Worm (Caenorhabditis elegans): ENCODE data around the gene F08H9.3.

F08H9.3 gene

DNA sequence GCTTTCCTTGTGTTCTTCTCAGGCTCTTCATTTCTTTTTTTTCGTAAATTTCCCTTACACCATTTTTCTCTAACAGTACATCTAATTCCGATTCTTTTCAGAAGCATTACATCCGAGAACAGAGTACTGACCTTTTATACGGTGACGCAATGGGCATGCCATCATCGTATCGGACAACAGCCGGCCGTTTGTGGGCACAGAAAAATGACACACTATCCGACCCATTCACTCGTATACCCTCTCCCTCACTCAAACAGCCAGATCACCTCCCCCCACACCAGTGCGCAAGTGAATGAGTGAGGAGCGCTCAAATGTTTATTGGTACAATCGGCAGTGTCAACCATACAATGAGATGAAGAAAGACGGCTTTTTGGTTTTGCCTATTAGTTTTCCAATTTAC is 38.0 kb upstream of the F08H9.3 start, which contains the start of gene R02D5.24:
R02D5.24 (plus strand) TSS at position 205 of the 400 bp plus-strand sequence.
- TF ChIP-seq F37B4.10 (GFP tag; IDR thresholded peaks at IDR 0.05) (0 out of 2 replicates have a peak, but pooled peaks have one; percentile 40), atf-7 (tag; optimal IDR thresholded peaks at IDR 0.05) (no peak)

- peak; percentile 14 for TF ChIP-seq efl-1 (GFP tag; optimal IDR thresholded peaks at IDR 0.05)
- TF ChIP-seq mel-28 (tag; optimal IDR thresholded peaks at IDR 0.05; ENCODE audit: borderline replicate concordance), result no peak
- no peak for TF ChIP-seq tbp1 (GFP tag; optimal IDR thresholded peaks at IDR 0.05)
- TF ChIP-seq ceh-100 (GFP tag; IDR thresholded peaks at IDR 0.05), result no peak
- peak; percentile 71 for TF ChIP-seq hmg-1.2 (GFP tag; IDR thresholded peaks at IDR 0.05)
Observed at ce11 chrV:14500554-14500953, 37.4 kb upstream of the F08H9.3 start.

ce11 chrV:14499074-14499864 is 36.1 kb upstream of the F08H9.3 start:
- TF ChIP-seq hsf-1 (GFP tag; IDR thresholded peaks at IDR 0.05) (no peak), lin-26 (GFP tag; IDR thresholded peaks at IDR 0.05) (peak; percentile 30; the same call in 1 of the 2 replicates), nhr-80 (tag; optimal IDR thresholded peaks at IDR 0.05) (peak; percentile 21), snpc-1.1 (tag; optimal IDR thresholded peaks at IDR 0.05; ENCODE audit: insufficient read depth) (no peak), dox-1 (GFP tag; IDR thresholded peaks at IDR 0.05) (peak; percentile 51; the same call in 1 of the 2 replicates)

DNA sequence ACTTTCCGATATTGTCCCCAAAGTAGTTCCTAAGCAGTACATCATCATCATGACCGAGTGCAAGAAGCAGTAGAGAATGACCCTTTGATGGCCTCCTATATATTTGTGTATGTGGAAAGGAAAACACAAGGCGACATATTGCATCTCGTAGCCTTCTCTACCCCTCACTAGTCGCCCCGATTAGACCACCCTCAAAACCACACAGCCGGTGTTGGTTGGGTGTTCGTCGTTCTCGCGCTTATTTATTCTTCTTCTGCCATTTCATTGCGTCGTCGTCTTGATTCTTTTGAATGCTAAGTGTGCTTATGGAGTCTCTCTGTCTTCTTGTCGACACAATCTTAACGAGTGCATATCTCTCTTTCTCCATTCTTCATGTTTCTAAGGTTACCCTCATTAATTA is 35.1 kb upstream of the F08H9.3 start:
- TF ChIP-seq egrh-3 (GFP tag; IDR thresholded peaks at IDR 0.05) (no peak), tbp1 (GFP tag; optimal IDR thresholded peaks at IDR 0.05) (no peak), attf-3 (GFP tag; conservative IDR thresholded peaks at IDR 0.05) (no peak), gei-17 (GFP tag; optimal IDR thresholded peaks at IDR 0.05) (no peak), ccch-3 (GFP tag; optimal IDR thresholded peaks at IDR 0.05) (no peak), ets-4 (GFP tag; optimal IDR thresholded peaks at IDR 0.05) (no peak), him-1 (tag; optimal IDR thresholded peaks at IDR 0.05) (no peak), T07F8.4 (tag; optimal IDR thresholded peaks at IDR 0.05) (no peak), Y53F4B.3 (GFP tag; IDR thresholded peaks at IDR 0.05) (no peak), cebp-2 (GFP tag; IDR thresholded peaks at IDR 0.05) (no peak), unc-62 (GFP tag; optimal IDR thresholded peaks at IDR 0.05) (no peak), fkh-3 (tag; optimal IDR thresholded peaks at IDR 0.05) (no peak), dpff-1 (tag; optimal IDR thresholded peaks at IDR 0.05) (no peak), C06A6.2 (GFP tag; conservative IDR thresholded peaks at IDR 0.05) (no peak), ceh-58 (GFP tag; IDR thresholded peaks at IDR 0.05) (no peak), lag-1 (GFP tag; IDR thresholded peaks at IDR 0.05) (no peak)

- TF ChIP-seq die-1 (tag; optimal IDR thresholded peaks at IDR 0.05) (no peak), ccch-3 (GFP tag; optimal IDR thresholded peaks at IDR 0.05) (no peak), Y56A3A.18 (GFP tag; IDR thresholded peaks at IDR 0.05) (0 out of 2 replicates have a peak, but pooled peaks have one; percentile 36)
Observed at ce11 chrV:14496446-14496845, 33.3 kb upstream of the F08H9.3 start.

DNA sequence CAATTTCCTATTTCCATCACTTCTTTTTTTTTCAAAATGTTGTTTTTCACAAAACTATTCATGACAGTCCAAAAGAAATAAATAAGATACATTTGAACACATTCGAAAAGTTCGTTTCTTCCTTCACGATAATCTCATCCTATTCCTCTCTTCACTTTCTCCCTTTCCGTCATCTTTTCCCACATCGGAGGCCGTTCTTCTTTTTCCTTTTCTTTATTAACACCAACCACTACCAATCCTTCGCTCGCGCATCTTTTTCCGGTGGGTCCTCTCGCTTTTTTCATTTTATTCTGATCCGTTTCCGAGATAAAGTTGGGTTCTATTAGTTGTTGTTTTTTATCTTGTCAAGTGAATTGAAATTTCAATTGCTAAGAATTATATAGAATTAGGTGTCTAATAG is 32.4 kb upstream of the F08H9.3 start:
- no peak for TF ChIP-seq hmg-20 (GFP tag; IDR thresholded peaks at IDR 0.05)
- TF ChIP-seq dpff-1 (tag; optimal IDR thresholded peaks at IDR 0.05), result no peak
- no peak for TF ChIP-seq attf-6 (GFP tag; IDR thresholded peaks at IDR 0.05)
- TF ChIP-seq zim-3 (tag; optimal IDR thresholded peaks at IDR 0.05), result no peak
- no peak for TF ChIP-seq fkh-3 (tag; optimal IDR thresholded peaks at IDR 0.05)
- no peak for TF ChIP-seq ets-4 (GFP tag; optimal IDR thresholded peaks at IDR 0.05)
- TF ChIP-seq attf-3 (GFP tag; conservative IDR thresholded peaks at IDR 0.05), result no peak
- TF ChIP-seq nhr-90 (tag; optimal IDR thresholded peaks at IDR 0.05), result no peak
- TF ChIP-seq zfh-2 (GFP tag; conservative IDR thresholded peaks at IDR 0.05), result no peak
- TF ChIP-seq attf-5 (GFP tag; optimal IDR thresholded peaks at IDR 0.05), result no peak
- no peak for TF ChIP-seq lin-40 (tag; optimal IDR thresholded peaks at IDR 0.05)

Data from whole organism, young adult.